Worm (Caenorhabditis elegans) whole organism, L4 larva: ENCODE data around the gene C34E10.12.

Experiments
- D1046.2 ChIP-seq: fragments of 200-800 bp; sonication (Bioruptor generic); IDR thresholded peaks from 2 replicates; pipeline ENCODE4 v1.3.6; 2022; ENCODE audit warnings: missing genetic modification characterization, missing compliant biosample characterization
- R02D3.7 ChIP-seq: fragments of 150-350 bp; sonication (generic microtip); optimal IDR thresholded peaks from 3 replicates; lab custom pipeline; 2014; ENCODE audit warnings: missing biosample characterization, missing genetic modification characterization
- T20F7.1 ChIP-seq: fragments of 200-800 bp; sonication (Bioruptor generic); optimal IDR thresholded peaks from 2 replicates; lab custom pipeline; 2018; ENCODE audit warnings: mild to moderate bottlenecking, missing genetic modification characterization, missing compliant biosample characterization
- Y5F2A.4 ChIP-seq: fragments of 200-800 bp; sonication (Bioruptor generic); optimal IDR thresholded peaks from 2 replicates; lab custom pipeline; 2018; ENCODE audit warnings: mild to moderate bottlenecking, missing genetic modification characterization, missing compliant biosample characterization
- Y75B8A.6 ChIP-seq: fragments of 200-800 bp; sonication (Bioruptor generic); IDR thresholded peaks from 2 replicates; pipeline ENCODE4 v1.3.6; 2022; ENCODE audit warnings: missing genetic modification reagents, missing genetic modification characterization, missing compliant biosample characterization
- ZK546.5 ChIP-seq, 2 experiments: sonication (generic microtip); optimal IDR thresholded peaks; 2 replicates each; lab custom pipeline; 2017; ENCODE audit warnings: missing biosample characterization in 2 of 2, missing genetic modification characterization in 2 of 2
- aha-1 ChIP-seq: fragments of 150-350 bp; peaks from one replicate; lab custom pipeline; 2014; ENCODE audit warnings: missing biosample characterization, missing genetic modification characterization
- ama-1 ChIP-seq: fragments of 150-350 bp; optimal IDR thresholded peaks from 2 replicates; lab custom pipeline; 2014; ENCODE audit warnings: inconsistent platforms, mixed read lengths
- attf-4 ChIP-seq: sonication (generic microtip); optimal IDR thresholded peaks from 3 replicates; lab custom pipeline; 2017; ENCODE audit warnings: missing biosample characterization, missing genetic modification characterization
- ceh-20 ChIP-seq: fragments of 200-800 bp; sonication (Bioruptor generic); IDR thresholded peaks from 2 replicates; pipeline ENCODE4 v1.3.6; 2022; ENCODE audit warnings: missing genetic modification reagents, missing genetic modification characterization, missing compliant biosample characterization
- cey-2 ChIP-seq: sonication (generic microtip); optimal IDR thresholded peaks from 3 replicates; lab custom pipeline; 2017; ENCODE audit warnings: missing genetic modification characterization, mild to moderate bottlenecking, missing compliant biosample characterization, antibody characterized with exemption, borderline replicate concordance; ENCODE audit not compliant: insufficient read depth
- ctbp-1 ChIP-seq: fragments of 200-800 bp; sonication (Bioruptor generic); IDR thresholded peaks from 2 replicates; pipeline ENCODE4 v1.3.6; 2022; ENCODE audit warnings: missing genetic modification reagents, missing genetic modification characterization, missing compliant biosample characterization
- daf-16 ChIP-seq, 3 experiments: sonication (generic microtip); optimal IDR thresholded peaks; 2 replicates each; lab custom pipeline; 2016 to 2017; ENCODE audit warnings: missing genetic modification characterization in 3 of 3, missing genetic modification reagents in 3 of 3, mild to moderate bottlenecking in 2 of 3, missing compliant biosample characterization in 2 of 3, missing biosample characterization in 1 of 3, moderate library complexity in 1 of 3
- dmd-6 ChIP-seq: fragments of 200-800 bp; sonication (Bioruptor generic); IDR thresholded peaks from 2 replicates; pipeline ENCODE4 v1.3.6; 2022; ENCODE audit warnings: missing genetic modification reagents, missing genetic modification characterization, missing compliant biosample characterization
- dmd-8 ChIP-seq: fragments of 200-800 bp; sonication (Bioruptor generic); IDR thresholded peaks from 2 replicates; pipeline ENCODE4 v1.3.6; 2022; ENCODE audit warnings: missing genetic modification characterization, missing compliant biosample characterization
- dmd-9 ChIP-seq: fragments of 200-800 bp; sonication (Bioruptor generic); IDR thresholded peaks from 2 replicates; pipeline ENCODE4 v1.3.6; 2022; ENCODE audit warnings: missing genetic modification reagents, missing genetic modification characterization, missing compliant biosample characterization
- dve-1 ChIP-seq: sonication (generic microtip); optimal IDR thresholded peaks from 2 replicates; lab custom pipeline; 2017; ENCODE audit warnings: antibody characterized with exemption, mild to moderate bottlenecking, missing genetic modification characterization, missing compliant biosample characterization; ENCODE audit not compliant: insufficient read depth
- egl-27 ChIP-seq: sonication (generic microtip); optimal IDR thresholded peaks from 3 replicates; lab custom pipeline; 2017; ENCODE audit warnings: missing biosample characterization, missing genetic modification reagents, missing genetic modification characterization
- fkh-10 ChIP-seq: fragments of 150-350 bp; optimal IDR thresholded peaks from 2 replicates; lab custom pipeline; 2014; ENCODE audit warnings: missing biosample characterization, missing genetic modification reagents, missing genetic modification characterization
- hif-1 ChIP-seq, 2 experiments: sonication (generic microtip); optimal IDR thresholded peaks; 2 replicates each; lab custom pipeline; 2016 to 2017; ENCODE audit warnings: missing compliant biosample characterization in 2 of 2, missing genetic modification characterization in 2 of 2, missing genetic modification reagents in 2 of 2, missing genotype in 2 of 2, mild to moderate bottlenecking in 1 of 2
- hlh-30 ChIP-seq: sonication (generic microtip); optimal IDR thresholded peaks from 2 replicates; lab custom pipeline; 2017; ENCODE audit warnings: antibody characterized with exemption, mild to moderate bottlenecking, missing genetic modification characterization, missing compliant biosample characterization; ENCODE audit not compliant: insufficient read depth
- jun-1 ChIP-seq: fragments of 150-350 bp; optimal IDR thresholded peaks from 2 replicates; lab custom pipeline; 2014; ENCODE audit warnings: missing biosample characterization, missing genetic modification reagents, missing genetic modification characterization
- lim-7 ChIP-seq: fragments of 200-800 bp; sonication (Bioruptor generic); IDR thresholded peaks from 2 replicates; pipeline ENCODE4 v1.3.6; 2022; ENCODE audit warnings: missing genetic modification characterization, missing compliant biosample characterization
- lin-13 ChIP-seq: fragments of 150-350 bp; optimal IDR thresholded peaks from 2 replicates; lab custom pipeline; 2014; ENCODE audit warnings: missing biosample characterization, missing genetic modification reagents, missing genetic modification characterization
- lin-38 ChIP-seq: fragments of 200-800 bp; sonication (Bioruptor generic); IDR thresholded peaks from 2 replicates; pipeline ENCODE4 v1.3.6; 2022; ENCODE audit warnings: missing genetic modification reagents, missing genetic modification characterization, missing compliant biosample characterization
- lin-39 ChIP-seq: fragments of 150-350 bp; optimal IDR thresholded peaks from 2 replicates; lab custom pipeline; 2014; ENCODE audit warnings: missing biosample characterization, missing genetic modification reagents, missing genetic modification characterization
- lsy-2 ChIP-seq, 2 experiments: fragments of 150-350 bp in 1 of 2; sonication (generic microtip) in 1 of 2; optimal IDR thresholded peaks; 2 replicates each; lab custom pipeline; 2014 to 2017; ENCODE audit warnings: missing biosample characterization in 2 of 2, missing genetic modification characterization in 2 of 2
- mdl-1 ChIP-seq, 2 experiments: fragments of 150-350 bp in 1 of 2; sonication (generic microtip) in 1 of 2; optimal IDR thresholded peaks; 2 replicates each; lab custom pipeline; 2014 to 2017; ENCODE audit warnings: missing biosample characterization in 2 of 2, missing genetic modification characterization in 2 of 2
- mdt-29 ChIP-seq: fragments of 200-800 bp; sonication (Bioruptor generic); IDR thresholded peaks from 2 replicates; pipeline ENCODE4 v1.3.6; 2022; ENCODE audit warnings: missing genetic modification reagents, missing genetic modification characterization, missing compliant biosample characterization
- mep-1 ChIP-seq: fragments of 150-350 bp; sonication (generic microtip); optimal IDR thresholded peaks from 3 replicates; lab custom pipeline; 2014; ENCODE audit warnings: missing biosample characterization, missing genetic modification characterization
- mes-2 ChIP-seq: sonication (generic microtip); optimal IDR thresholded peaks from 2 replicates; lab custom pipeline; 2016; ENCODE audit warnings: missing genotype, mild to moderate bottlenecking, missing genetic modification characterization, missing compliant biosample characterization; ENCODE audit not compliant: poor library complexity, severe bottlenecking
- nhr-11 ChIP-seq: fragments of 150-350 bp; optimal IDR thresholded peaks from 2 replicates; lab custom pipeline; 2014; ENCODE audit warnings: missing biosample characterization, missing genetic modification characterization
- nhr-28 ChIP-seq: fragments of 150-350 bp; optimal IDR thresholded peaks from 2 replicates; lab custom pipeline; 2014; ENCODE audit warnings: missing biosample characterization, missing genetic modification characterization
- nhr-77 ChIP-seq: fragments of 150-350 bp; optimal IDR thresholded peaks from 2 replicates; lab custom pipeline; 2014; ENCODE audit warnings: missing biosample characterization, missing genetic modification characterization
- pha-4 ChIP-seq, 2 experiments: fragments of 150-350 bp in 1 of 2; fragments of 200-800 bp in 1 of 2; sonication (Bioruptor generic) in 1 of 2; IDR thresholded peaks in 1 of 2; optimal IDR thresholded peaks in 1 of 2; 2 replicates each; pipeline versions ENCODE4 v1.3.6 to Lab custom; 2014 to 2022; ENCODE audit warnings: missing genetic modification characterization in 2 of 2, missing genetic modification reagents in 2 of 2, missing biosample characterization in 1 of 2, missing compliant biosample characterization in 1 of 2
- pqm-1 ChIP-seq: sonication (generic microtip); optimal IDR thresholded peaks from 2 replicates; lab custom pipeline; 2017; ENCODE audit warnings: missing biosample characterization, missing genetic modification characterization
- rbr-2 ChIP-seq: sonication (generic microtip); optimal IDR thresholded peaks from 2 replicates; lab custom pipeline; 2016; ENCODE audit warnings: missing genotype, missing genetic modification characterization, missing compliant biosample characterization
- saeg-2 ChIP-seq: fragments of 200-800 bp; sonication (Bioruptor generic); IDR thresholded peaks from 2 replicates; pipeline ENCODE4 v1.3.6; 2022; ENCODE audit warnings: missing genetic modification reagents, missing genetic modification characterization, missing compliant biosample characterization
- set-16 ChIP-seq: fragments of 200-800 bp; sonication (Bioruptor generic); IDR thresholded peaks from 2 replicates; pipeline ENCODE4 v1.3.6; 2022; ENCODE audit warnings: missing genetic modification reagents, missing genetic modification characterization, missing compliant biosample characterization
- skn-1 ChIP-seq: fragments of 150-350 bp; optimal IDR thresholded peaks from 2 replicates; lab custom pipeline; 2014; ENCODE audit warnings: missing biosample characterization, missing genetic modification characterization
- snpc-1.2 ChIP-seq: fragments of 200-800 bp; sonication (Bioruptor generic); IDR thresholded peaks from 2 replicates; pipeline ENCODE4 v1.3.6; 2022; ENCODE audit warnings: missing genetic modification reagents, missing genetic modification characterization, missing compliant biosample characterization
- snpc-4 ChIP-seq: fragments of 150-350 bp; optimal IDR thresholded peaks from 2 replicates; lab custom pipeline; 2014; ENCODE audit warnings: missing biosample characterization, missing genetic modification characterization
- spr-3 ChIP-seq: fragments of 200-800 bp; sonication (Bioruptor generic); optimal IDR thresholded peaks from 2 replicates; lab custom pipeline; 2018; ENCODE audit warnings: mild to moderate bottlenecking, missing genetic modification characterization, missing compliant biosample characterization
- tra-1 ChIP-seq: fragments of 200-800 bp; sonication (Bioruptor generic); IDR thresholded peaks from 2 replicates; pipeline ENCODE4 v1.3.6; 2022; ENCODE audit warnings: missing genetic modification reagents, missing genetic modification characterization, missing compliant biosample characterization
- unc-62 ChIP-seq, 3 experiments: fragments of 150-350 bp in 1 of 3; sonication (generic microtip); optimal IDR thresholded peaks in 2 of 3; peaks in 1 of 3; 1 replicate in 1 of 3; 2 replicates in 2 of 3; lab custom pipeline; 2014 to 2017; ENCODE audit warnings: missing biosample characterization in 3 of 3, missing genetic modification characterization in 3 of 3, missing genetic modification reagents in 3 of 3, missing genotype in 1 of 3
- zag-1 ChIP-seq: fragments of 150-350 bp; optimal IDR thresholded peaks from 2 replicates; lab custom pipeline; 2014; ENCODE audit warnings: missing biosample characterization, missing genetic modification characterization
- ztf-7 ChIP-seq: fragments of 150-350 bp; optimal IDR thresholded peaks from 2 replicates; lab custom pipeline; 2014; ENCODE audit warnings: missing biosample characterization, missing genetic modification characterization

Gene C34E10.12

ce11 chrIII:5201267-5201666 lies 26.4 kb downstream of the C34E10.12 start (continued):
- no peak for TF ChIP-seq ZK546.5 (tag; optimal IDR thresholded peaks at IDR 0.05; lab: Kevin White, UChicago)
- no peak for TF ChIP-seq set-16
- TF ChIP-seq Y5F2A.4 (GFP tag; lab: Kevin White, UChicago) = no peak
- no peak for TF ChIP-seq spr-3
- no peak for TF ChIP-seq mdl-1 (tag; optimal IDR thresholded peaks at IDR 0.05; lab: Kevin White, UChicago)
- TF ChIP-seq ama-1 (lab: Kevin White, UChicago) = no peak
- TF ChIP-seq mes-2 (tag; lab: Kevin White, UChicago) = no peak
- TF ChIP-seq D1046.2 = no peak
- no peak for TF ChIP-seq skn-1 (tag; lab: Kevin White, UChicago)

ce11 chrIII:5200349-5200748 lies 27.3 kb downstream of the C34E10.12 start:
- TF ChIP-seq D1046.2 (no peak), cey-2 (no peak), lin-13 (GFP tag; lab: Kevin White, UChicago) (no peak), daf-16 (GFP tag; optimal IDR thresholded peaks at IDR 0.05; lab: Kevin White, UChicago) (no peak), daf-16 (tag; optimal IDR thresholded peaks at IDR 0.05; lab: Kevin White, UChicago) (peak; percentile 13), saeg-2 (no peak), ceh-20 (GFP tag; lab: Robert Waterston, UW) (no peak), mdt-29 (GFP tag; lab: Robert Waterston, UW) (no peak), lsy-2 (tag; optimal IDR thresholded peaks at IDR 0.05; lab: Kevin White, UChicago) (peak in 1 of 2 experiments; percentile 28), unc-62 (GFP tag; optimal IDR thresholded peaks at IDR 0.05 in 1 of 2; lab: Kevin White, UChicago) (peak in 1 of 2 experiments; percentile 38), unc-62 (tag; optimal IDR thresholded peaks at IDR 0.05; lab: Kevin White, UChicago) (no peak), nhr-77 (peak; percentile 71), R02D3.7 (no peak), zag-1 (tag; lab: Kevin White, UChicago) (no peak), hif-1 (tag; optimal IDR thresholded peaks at IDR 0.05; lab: Kevin White, UChicago) (peak in 1 of 2 experiments; percentile 44), pha-4 (GFP tag; IDR thresholded peaks at IDR 0.05; lab: Robert Waterston, UW) (no peak), pha-4 (tag; optimal IDR thresholded peaks at IDR 0.05; lab: Kevin White, UChicago) (no peak), spr-3 (no peak), attf-4 (tag; lab: Kevin White, UChicago) (no peak), ZK546.5 (tag; optimal IDR thresholded peaks at IDR 0.05; lab: Kevin White, UChicago) (no peak), fkh-10 (GFP tag; lab: Kevin White, UChicago) (no peak), egl-27 (tag; lab: Kevin White, UChicago) (no peak), pqm-1 (tag; lab: Kevin White, UChicago) (peak; percentile 75), hlh-30 (no peak), mep-1 (tag; lab: Kevin White, UChicago) (peak; percentile 8), snpc-4 (tag; lab: Kevin White, UChicago) (no peak), set-16 (no peak), Y75B8A.6 (GFP tag; lab: Robert Waterston, UW) (no peak), lim-7 (GFP tag; lab: Robert Waterston, UW) (0 out of 2 replicates have a peak, but pooled peaks have one; percentile 34), dmd-9 (GFP tag; lab: Robert Waterston, UW) (no peak), jun-1 (no peak), T20F7.1 (GFP tag; lab: Kevin White, UChicago) (peak; percentile 19), tra-1 (GFP tag; lab: Robert Waterston, UW) (no peak), aha-1 (tag; lab: Kevin White, UChicago) (no peak), dmd-8 (no peak), ama-1 (lab: Kevin White, UChicago) (no peak), dmd-6 (GFP tag; lab: Robert Waterston, UW) (peak; percentile 34; the same call in 1 of the 2 replicates), dve-1 (tag; lab: Kevin White, UChicago) (peak; percentile 60), ztf-7 (tag; lab: Kevin White, UChicago) (peak; percentile 4), nhr-11 (no peak), nhr-28 (peak; percentile 96), lin-38 (GFP tag; lab: Robert Waterston, UW) (no peak), rbr-2 (tag; lab: Kevin White, UChicago) (no peak), lin-39 (tag; lab: Kevin White, UChicago) (no peak), ctbp-1 (no peak), snpc-1.2 (GFP tag; lab: Robert Waterston, UW) (no peak)
